Worm (Caenorhabditis elegans) whole organism, L4 larva: ENCODE data around the gene sid-5.

Experiments used
- F10B5.3 ChIP-seq: sonication (generic microtip); optimal IDR thresholded peaks from 2 replicates; lab custom pipeline; 2016; ENCODE audit warnings: mild to moderate bottlenecking, missing genetic modification characterization, missing compliant biosample characterization
- F26F4.8 ChIP-seq: fragments of 200-800 bp; sonication (Bioruptor generic); conservative IDR thresholded peaks from 2 replicates; pipeline ENCODE4 v1.3.6; 2022; ENCODE audit warnings: missing genetic modification characterization, missing compliant biosample characterization
- F37D6.2 ChIP-seq: sonication (generic microtip); optimal IDR thresholded peaks from 2 replicates; lab custom pipeline; 2016; ENCODE audit warnings: mild to moderate bottlenecking, missing genetic modification characterization, missing compliant biosample characterization
- R02D3.7 ChIP-seq: fragments of 150-350 bp; sonication (generic microtip); optimal IDR thresholded peaks from 3 replicates; lab custom pipeline; 2014; ENCODE audit warnings: missing biosample characterization, missing genetic modification characterization
- T26A8.4 ChIP-seq: fragments of 200-800 bp; sonication (Bioruptor generic); IDR thresholded peaks from 2 replicates; pipeline ENCODE4 v1.3.6; 2022; ENCODE audit warnings: missing genetic modification characterization, missing compliant biosample characterization
- Y48G9A.11 ChIP-seq: fragments of 200-800 bp; sonication (Bioruptor generic); IDR thresholded peaks from 2 replicates; pipeline ENCODE4 v1.3.6; 2022; ENCODE audit warnings: missing genetic modification reagents, missing genetic modification characterization, missing compliant biosample characterization
- Y75B8A.6 ChIP-seq: fragments of 200-800 bp; sonication (Bioruptor generic); IDR thresholded peaks from 2 replicates; pipeline ENCODE4 v1.3.6; 2022; ENCODE audit warnings: missing genetic modification reagents, missing genetic modification characterization, missing compliant biosample characterization
- ZK546.5 ChIP-seq, 2 experiments: sonication (generic microtip); optimal IDR thresholded peaks; 2 replicates each; lab custom pipeline; 2017; ENCODE audit warnings: missing biosample characterization in 2 of 2, missing genetic modification characterization in 2 of 2
- aha-1 ChIP-seq: fragments of 150-350 bp; peaks from one replicate; lab custom pipeline; 2014; ENCODE audit warnings: missing biosample characterization, missing genetic modification characterization
- attf-4 ChIP-seq: sonication (generic microtip); optimal IDR thresholded peaks from 3 replicates; lab custom pipeline; 2017; ENCODE audit warnings: missing biosample characterization, missing genetic modification characterization
- ceh-82 ChIP-seq: sonication (generic microtip); optimal IDR thresholded peaks from 2 replicates; lab custom pipeline; 2017; ENCODE audit warnings: missing biosample characterization, missing genetic modification characterization
- ces-1 ChIP-seq: fragments of 150-350 bp; sonication (generic microtip); optimal IDR thresholded peaks from 4 replicates; lab custom pipeline; 2014; ENCODE audit warnings: missing biosample characterization, missing genetic modification reagents, missing genetic modification characterization
- cey-2 ChIP-seq: sonication (generic microtip); optimal IDR thresholded peaks from 3 replicates; lab custom pipeline; 2017; ENCODE audit warnings: missing genetic modification characterization, mild to moderate bottlenecking, missing compliant biosample characterization, antibody characterized with exemption, borderline replicate concordance; ENCODE audit not compliant: insufficient read depth
- daf-12 ChIP-seq: fragments of 150-350 bp; optimal IDR thresholded peaks from 2 replicates; lab custom pipeline; 2014; ENCODE audit warnings: missing biosample characterization, missing genetic modification reagents, missing genetic modification characterization
- daf-16 ChIP-seq, 3 experiments: sonication (generic microtip); optimal IDR thresholded peaks; 2 replicates each; lab custom pipeline; 2016 to 2017; ENCODE audit warnings: missing genetic modification characterization in 3 of 3, missing genetic modification reagents in 3 of 3, mild to moderate bottlenecking in 2 of 3, missing compliant biosample characterization in 2 of 3, missing biosample characterization in 1 of 3, moderate library complexity in 1 of 3
- daf-8 ChIP-seq: fragments of 200-800 bp; sonication (Bioruptor generic); IDR thresholded peaks from 2 replicates; pipeline ENCODE4 v1.3.6; 2022; ENCODE audit warnings: missing genetic modification characterization, missing compliant biosample characterization
- dmd-6 ChIP-seq: fragments of 200-800 bp; sonication (Bioruptor generic); IDR thresholded peaks from 2 replicates; pipeline ENCODE4 v1.3.6; 2022; ENCODE audit warnings: missing genetic modification reagents, missing genetic modification characterization, missing compliant biosample characterization
- dmd-8 ChIP-seq: fragments of 200-800 bp; sonication (Bioruptor generic); IDR thresholded peaks from 2 replicates; pipeline ENCODE4 v1.3.6; 2022; ENCODE audit warnings: missing genetic modification characterization, missing compliant biosample characterization
- dmd-9 ChIP-seq: fragments of 200-800 bp; sonication (Bioruptor generic); IDR thresholded peaks from 2 replicates; pipeline ENCODE4 v1.3.6; 2022; ENCODE audit warnings: missing genetic modification reagents, missing genetic modification characterization, missing compliant biosample characterization
- dpl-1 ChIP-seq: fragments of 150-350 bp; optimal IDR thresholded peaks from 2 replicates; lab custom pipeline; 2014; ENCODE audit warnings: missing biosample characterization, missing genetic modification reagents, missing genetic modification characterization
- dve-1 ChIP-seq: sonication (generic microtip); optimal IDR thresholded peaks from 2 replicates; lab custom pipeline; 2017; ENCODE audit warnings: antibody characterized with exemption, mild to moderate bottlenecking, missing genetic modification characterization, missing compliant biosample characterization; ENCODE audit not compliant: insufficient read depth
- egl-27 ChIP-seq: sonication (generic microtip); optimal IDR thresholded peaks from 3 replicates; lab custom pipeline; 2017; ENCODE audit warnings: missing biosample characterization, missing genetic modification reagents, missing genetic modification characterization
- fos-1 ChIP-seq: fragments of 150-350 bp; optimal IDR thresholded peaks from 2 replicates; lab custom pipeline; 2014; ENCODE audit warnings: missing biosample characterization, missing genetic modification characterization
- gei-8 ChIP-seq: fragments of 200-800 bp; sonication (Bioruptor generic); optimal IDR thresholded peaks from 2 replicates; lab custom pipeline; 2018; ENCODE audit warnings: mild to moderate bottlenecking, missing genetic modification characterization, missing compliant biosample characterization
- hlh-11 ChIP-seq: fragments of 200-800 bp; sonication (Bioruptor generic); optimal IDR thresholded peaks from 2 replicates; lab custom pipeline; 2018; ENCODE audit warnings: mild to moderate bottlenecking, missing genetic modification characterization, missing compliant biosample characterization
- hlh-30 ChIP-seq: sonication (generic microtip); optimal IDR thresholded peaks from 2 replicates; lab custom pipeline; 2017; ENCODE audit warnings: antibody characterized with exemption, mild to moderate bottlenecking, missing genetic modification characterization, missing compliant biosample characterization; ENCODE audit not compliant: insufficient read depth
- lin-15B ChIP-seq: fragments of 150-350 bp; sonication (generic microtip); optimal IDR thresholded peaks from 3 replicates; lab custom pipeline; 2014; ENCODE audit warnings: missing biosample characterization, missing genetic modification characterization
- lir-3 ChIP-seq: sonication (generic microtip); optimal IDR thresholded peaks from 2 replicates; lab custom pipeline; 2016; ENCODE audit warnings: mild to moderate bottlenecking, missing genetic modification characterization, missing compliant biosample characterization
- madf-5 ChIP-seq, 2 experiments: fragments of 200-800 bp; sonication (Bioruptor generic); IDR thresholded peaks; 2 replicates each; pipeline ENCODE4 v1.3.6; 2022; ENCODE audit warnings: missing compliant biosample characterization in 2 of 2, missing genetic modification characterization in 2 of 2
- mes-2 ChIP-seq: sonication (generic microtip); optimal IDR thresholded peaks from 2 replicates; lab custom pipeline; 2016; ENCODE audit warnings: missing genotype, mild to moderate bottlenecking, missing genetic modification characterization, missing compliant biosample characterization; ENCODE audit not compliant: poor library complexity, severe bottlenecking
- mxl-2 ChIP-seq: fragments of 200-800 bp; sonication (Bioruptor generic); conservative IDR thresholded peaks from 2 replicates; pipeline ENCODE4 v1.3.6; 2022; ENCODE audit warnings: missing genetic modification reagents, missing genetic modification characterization, missing compliant biosample characterization
- mxl-3 ChIP-seq: fragments of 200-800 bp; sonication (Bioruptor generic); optimal IDR thresholded peaks from 2 replicates; lab custom pipeline; 2018; ENCODE audit warnings: mild to moderate bottlenecking, missing genetic modification characterization, missing compliant biosample characterization
- nhr-10 ChIP-seq: fragments of 150-350 bp; optimal IDR thresholded peaks from 2 replicates; lab custom pipeline; 2014; ENCODE audit warnings: missing biosample characterization, missing genetic modification characterization
- nhr-102 ChIP-seq: sonication (generic microtip); optimal IDR thresholded peaks from 2 replicates; lab custom pipeline; 2016; ENCODE audit warnings: mild to moderate bottlenecking, missing genetic modification characterization, moderate library complexity, missing compliant biosample characterization
- nhr-25 ChIP-seq: sonication (generic microtip); optimal IDR thresholded peaks from 2 replicates; lab custom pipeline; 2017; ENCODE audit warnings: missing genetic modification characterization, mild to moderate bottlenecking, missing compliant biosample characterization, antibody characterized with exemption, moderate library complexity, borderline replicate concordance; ENCODE audit not compliant: insufficient read depth
- nhr-28 ChIP-seq: fragments of 150-350 bp; optimal IDR thresholded peaks from 2 replicates; lab custom pipeline; 2014; ENCODE audit warnings: missing biosample characterization, missing genetic modification characterization
- nhr-76 ChIP-seq: fragments of 150-350 bp; optimal IDR thresholded peaks from 2 replicates; lab custom pipeline; 2014; ENCODE audit warnings: missing biosample characterization, missing genetic modification characterization
- nhr-77 ChIP-seq: fragments of 150-350 bp; optimal IDR thresholded peaks from 2 replicates; lab custom pipeline; 2014; ENCODE audit warnings: missing biosample characterization, missing genetic modification characterization
- pqm-1 ChIP-seq: sonication (generic microtip); optimal IDR thresholded peaks from 2 replicates; lab custom pipeline; 2017; ENCODE audit warnings: missing biosample characterization, missing genetic modification characterization
- rbr-2 ChIP-seq: sonication (generic microtip); optimal IDR thresholded peaks from 2 replicates; lab custom pipeline; 2016; ENCODE audit warnings: missing genotype, missing genetic modification characterization, missing compliant biosample characterization
- saeg-2 ChIP-seq: fragments of 200-800 bp; sonication (Bioruptor generic); IDR thresholded peaks from 2 replicates; pipeline ENCODE4 v1.3.6; 2022; ENCODE audit warnings: missing genetic modification reagents, missing genetic modification characterization, missing compliant biosample characterization
- set-16 ChIP-seq: fragments of 200-800 bp; sonication (Bioruptor generic); IDR thresholded peaks from 2 replicates; pipeline ENCODE4 v1.3.6; 2022; ENCODE audit warnings: missing genetic modification reagents, missing genetic modification characterization, missing compliant biosample characterization
- spr-1 ChIP-seq: sonication (generic microtip); optimal IDR thresholded peaks from 2 replicates; lab custom pipeline; 2016; ENCODE audit warnings: mild to moderate bottlenecking, missing genetic modification characterization, missing compliant biosample characterization
- tra-1 ChIP-seq: fragments of 200-800 bp; sonication (Bioruptor generic); IDR thresholded peaks from 2 replicates; pipeline ENCODE4 v1.3.6; 2022; ENCODE audit warnings: missing genetic modification reagents, missing genetic modification characterization, missing compliant biosample characterization
- vab-7 ChIP-seq: fragments of 200-800 bp; sonication (Bioruptor generic); IDR thresholded peaks from 2 replicates; pipeline ENCODE4 v1.3.6; 2022; ENCODE audit warnings: missing genetic modification reagents, missing genetic modification characterization, missing compliant biosample characterization
- zfp-3 ChIP-seq: fragments of 200-800 bp; sonication (Bioruptor generic); conservative IDR thresholded peaks from 2 replicates; pipeline ENCODE4 v1.3.6; 2022; ENCODE audit warnings: missing genetic modification reagents, missing genetic modification characterization, missing compliant biosample characterization
- zip-11 ChIP-seq: fragments of 200-800 bp; sonication (Bioruptor generic); IDR thresholded peaks from 2 replicates; pipeline ENCODE4 v1.3.6; 2022; ENCODE audit warnings: missing genetic modification characterization, missing compliant biosample characterization
- zip-2 ChIP-seq: fragments of 150-350 bp; optimal IDR thresholded peaks from 2 replicates; lab custom pipeline; 2014; ENCODE audit warnings: missing biosample characterization, missing genetic modification characterization

sid-5 gene

ce11 chrX:6928578-6928977 is 24.1 kb downstream of the sid-5 start, which contains the start of gene F14B8.5:
Gene F14B8.5, minus strand, starts transcription at chrX:6928704.
- TF ChIP-seq ces-1 = no peak
- peak; percentile 11 for TF ChIP-seq nhr-28 (tag; lab: Kevin White, UChicago)
- TF ChIP-seq madf-5 (GFP tag; IDR thresholded peaks at IDR 0.05; lab: Robert Waterston, UW) = no peak
- TF ChIP-seq hlh-11 (tag; lab: Kevin White, UChicago) = peak; percentile 45
- peak; percentile 1 for TF ChIP-seq dve-1 (tag; lab: Kevin White, UChicago)
- TF ChIP-seq aha-1 (tag; lab: Kevin White, UChicago) = peak; percentile 87
- TF ChIP-seq rbr-2 (tag; lab: Kevin White, UChicago) = no peak
- no peak for TF ChIP-seq daf-16 (GFP tag; optimal IDR thresholded peaks at IDR 0.05; lab: Kevin White, UChicago)
- peak; percentile 46 for TF ChIP-seq daf-16 (tag; optimal IDR thresholded peaks at IDR 0.05; lab: Kevin White, UChicago)
- no peak for TF ChIP-seq nhr-25
- TF ChIP-seq pqm-1 (tag; lab: Kevin White, UChicago) = peak; percentile 14
- TF ChIP-seq dpl-1 = no peak
- TF ChIP-seq dmd-6 (GFP tag; lab: Robert Waterston, UW) = peak; percentile 22; the same call in 1 of the 2 replicates
- no peak for TF ChIP-seq tra-1 (GFP tag; lab: Robert Waterston, UW)
- no peak for TF ChIP-seq cey-2 (tag; lab: Kevin White, UChicago)

ce11 chrX:6932134-6932533 is 27.6 kb downstream of the sid-5 start, which contains the start of gene F14B8.6:
Gene F14B8.6, minus strand, starts transcription at chrX:6932425.
- TF ChIP-seq dmd-8 (no peak), daf-12 (no peak), dve-1 (tag; lab: Kevin White, UChicago) (peak; percentile 36), dmd-9 (no peak), vab-7 (no peak), F37D6.2 (tag; lab: Kevin White, UChicago) (no peak), spr-1 (tag; lab: Kevin White, UChicago) (no peak), lir-3 (no peak), F26F4.8 (GFP tag; lab: Robert Waterston, UW) (no peak), zip-11 (GFP tag; lab: Robert Waterston, UW) (no peak), egl-27 (tag; lab: Kevin White, UChicago) (no peak), daf-8 (GFP tag; lab: Robert Waterston, UW) (no peak), mxl-2 (GFP tag; lab: Robert Waterston, UW) (no peak), T26A8.4 (GFP tag; lab: Robert Waterston, UW) (no peak), zip-2 (no peak), F10B5.3 (tag; lab: Kevin White, UChicago) (no peak), lin-15B (tag; lab: Kevin White, UChicago) (no peak), attf-4 (no peak), mes-2 (tag; lab: Kevin White, UChicago) (no peak), zfp-3 (GFP tag; lab: Robert Waterston, UW) (no peak), ZK546.5 (tag; optimal IDR thresholded peaks at IDR 0.05; lab: Kevin White, UChicago) (no peak), set-16 (GFP tag; lab: Robert Waterston, UW) (no peak), hlh-11 (tag; lab: Kevin White, UChicago) (peak; percentile 74), fos-1 (tag; lab: Kevin White, UChicago) (no peak), aha-1 (tag; lab: Kevin White, UChicago) (peak; percentile 13), pqm-1 (tag; lab: Kevin White, UChicago) (peak; percentile 17), cey-2 (tag; lab: Kevin White, UChicago) (no peak), mxl-3 (GFP tag; lab: Kevin White, UChicago) (peak; percentile 10), gei-8 (GFP tag; lab: Kevin White, UChicago) (no peak), dmd-6 (GFP tag; lab: Robert Waterston, UW) (peak; percentile 84), saeg-2 (GFP tag; lab: Robert Waterston, UW) (no peak), ceh-82 (tag; lab: Kevin White, UChicago) (no peak), R02D3.7 (tag; lab: Kevin White, UChicago) (no peak), hlh-30 (tag; lab: Kevin White, UChicago) (peak; percentile 9), nhr-102 (tag; lab: Kevin White, UChicago) (no peak), nhr-76 (tag; lab: Kevin White, UChicago) (no peak), nhr-10 (no peak), nhr-77 (tag; lab: Kevin White, UChicago) (no peak), nhr-28 (tag; lab: Kevin White, UChicago) (peak; percentile 43), Y75B8A.6 (GFP tag; lab: Robert Waterston, UW) (no peak), Y48G9A.11 (no peak)
